ENCODE assay signal across 3 worm cellular contexts in genomic region chrII:14311537-14311936, ce11.
TF ChIP-seq lines count a peak whose summit lies in the region.

No protein-coding gene starts in this region.

TF ChIP-seq in whole organism, L1 larva, 84 proteins besides CTCF, POLR2A, EP300 and RAD21:
- TF ChIP-seq nhr-20 (tag; optimal IDR thresholded peaks at IDR 0.05; lab: Kevin White, UChicago) (no peak), dsc-1 (tag; optimal IDR thresholded peaks at IDR 0.05; lab: Kevin White, UChicago) (no peak), blmp-1 (tag; optimal IDR thresholded peaks at IDR 0.05; lab: Kevin White, UChicago) (peak; percentile 25), ceh-63 (GFP tag; optimal IDR thresholded peaks at IDR 0.05; lab: Kevin White, UChicago) (no peak)

TF ChIP-seq in whole organism, L3 larva, 47 proteins besides CTCF, POLR2A, EP300 and RAD21:
- TF ChIP-seq nhr-28 (tag; optimal IDR thresholded peaks at IDR 0.05; lab: Kevin White, UChicago) (no peak), pha-4 (tag; optimal IDR thresholded peaks at IDR 0.05; lab: Kevin White, UChicago) (peak; percentile 16), unc-39 (tag; optimal IDR thresholded peaks at IDR 0.05; lab: Kevin White, UChicago) (no peak), skn-1 (tag; optimal IDR thresholded peaks at IDR 0.05; lab: Kevin White, UChicago) (peak; percentile 5), nhr-237 (tag; optimal IDR thresholded peaks at IDR 0.05; lab: Kevin White, UChicago) (no peak), unc-62 (GFP tag; optimal IDR thresholded peaks at IDR 0.05; lab: Kevin White, UChicago) (no peak), ceh-9 (tag; optimal IDR thresholded peaks at IDR 0.05; lab: Kevin White, UChicago) (no peak), ztf-4 (tag; optimal IDR thresholded peaks at IDR 0.05; lab: Kevin White, UChicago) (no peak), snpc-4 (tag; optimal IDR thresholded peaks at IDR 0.05; lab: Kevin White, UChicago) (no peak)
TF ChIP-seq in whole organism, L3 larva: peak in this region for 2.

TF ChIP-seq in whole organism, L4 larva, 104 proteins besides CTCF, POLR2A, EP300 and RAD21:
- TF ChIP-seq rbr-2 (tag; optimal IDR thresholded peaks at IDR 0.05; lab: Kevin White, UChicago): peak; percentile 2
- TF ChIP-seq F44E2.7 (GFP tag; IDR thresholded peaks at IDR 0.05; lab: Robert Waterston, UW): no peak
- TF ChIP-seq daf-16 (GFP tag; optimal IDR thresholded peaks at IDR 0.05; lab: Kevin White, UChicago): peak in 1 of 2 experiments; percentile 66
- TF ChIP-seq daf-16 (tag; optimal IDR thresholded peaks at IDR 0.05; lab: Kevin White, UChicago): peak; percentile 60
- TF ChIP-seq hlh-11 (tag; optimal IDR thresholded peaks at IDR 0.05; lab: Kevin White, UChicago): peak; percentile 17
- no peak for TF ChIP-seq cey-2 (tag; optimal IDR thresholded peaks at IDR 0.05; lab: Kevin White, UChicago; ENCODE audit: borderline replicate concordance, insufficient read depth)
